Worm (Caenorhabditis elegans): ENCODE results near the gene srsx-37.

- TF ChIP-seq jun-1 (tag; optimal IDR thresholded peaks at IDR 0.05) = no peak
- TF ChIP-seq aly-2 (tag; optimal IDR thresholded peaks at IDR 0.05) = no peak
- no peak for TF ChIP-seq nhr-90 (tag; optimal IDR thresholded peaks at IDR 0.05; ENCODE audit: poor library complexity)
Measured at ce11 chrV:15225650-15226049, 33.3 kb downstream of the srsx-37 start, which contains the start of gene srw-14.

All from whole organism, L1 larva.